Worm (Caenorhabditis elegans) whole organism, early embryonic: ENCODE measurements around the gene R07B7.6.

ENCODE experiments used
- B0310.2 ChIP-seq: sonication (generic microtip); optimal IDR thresholded peaks from 2 replicates; lab custom pipeline; 2016; ENCODE audit warnings: mild to moderate bottlenecking, missing genetic modification characterization, missing compliant biosample characterization
- aly-1 ChIP-seq: sonication (generic microtip); optimal IDR thresholded peaks from 2 replicates; lab custom pipeline; 2016; ENCODE audit warnings: missing genetic modification characterization, missing compliant biosample characterization
- ama-1 ChIP-seq: fragments of 150-350 bp; optimal IDR thresholded peaks from 2 replicates; lab custom pipeline; 2014
- flt-1 ChIP-seq: fragments of 200-800 bp; sonication (Bioruptor generic); IDR thresholded peaks from 2 replicates; pipeline ENCODE4 v1.3.6; 2022; ENCODE audit warnings: missing genetic modification characterization, missing compliant biosample characterization
- pes-1 ChIP-seq: fragments of 200-800 bp; sonication (Bioruptor generic); IDR thresholded peaks from 2 replicates; pipeline ENCODE4 v1.3.6; 2022; ENCODE audit warnings: missing genetic modification reagents, missing genetic modification characterization, missing compliant biosample characterization
- tra-4 ChIP-seq: sonication (generic microtip); optimal IDR thresholded peaks from 2 replicates; lab custom pipeline; 2017; ENCODE audit warnings: missing genetic modification characterization, missing compliant biosample characterization

DNA sequence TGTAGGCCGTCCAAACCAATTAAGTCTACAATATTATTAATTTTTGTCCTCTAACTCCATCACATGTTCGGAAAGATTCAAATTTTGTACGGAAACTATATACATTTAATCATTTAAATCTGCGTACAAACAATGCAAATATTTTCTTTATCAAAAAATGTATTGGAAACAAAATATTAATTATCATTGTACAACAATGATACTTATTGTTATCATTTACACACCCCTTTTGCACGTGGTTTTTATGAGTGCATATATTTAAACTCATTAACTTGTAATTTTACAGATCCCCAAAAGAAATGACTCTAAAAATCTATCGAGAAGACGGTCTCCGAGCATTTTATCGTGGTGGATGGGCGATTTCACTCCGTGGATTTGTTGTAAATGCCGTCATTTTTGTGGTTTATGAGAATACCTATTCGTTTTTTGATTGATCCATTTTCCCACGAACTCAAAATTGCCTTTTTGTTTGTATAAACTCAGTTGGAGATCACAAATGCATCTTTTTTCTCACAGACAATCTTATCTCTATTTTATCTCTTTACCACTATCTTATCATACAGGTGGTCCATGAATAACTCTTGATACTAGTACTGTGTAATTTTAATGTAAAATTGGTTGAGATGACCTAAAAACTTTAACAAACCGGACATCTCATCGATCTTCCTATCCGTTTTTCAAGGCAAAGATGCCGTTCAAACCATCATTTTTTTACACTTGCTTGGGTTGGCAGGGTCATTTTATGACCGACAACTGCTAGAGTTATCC lies 11.3 kb upstream of the R07B7.6 start:
- no peak for TF ChIP-seq pes-1 (GFP tag; lab: Robert Waterston, UW)
- no peak for TF ChIP-seq tra-4 (tag; lab: Kevin White, UChicago)
- TF ChIP-seq flt-1 (GFP tag; lab: Robert Waterston, UW) = no peak
- no peak for TF ChIP-seq ama-1 (lab: Kevin White, UChicago)
- TF ChIP-seq aly-1 (tag; lab: Kevin White, UChicago) = no peak
- TF ChIP-seq B0310.2 (tag; lab: Kevin White, UChicago) = no peak
